Worm (Caenorhabditis elegans): Measurements from ENCODE around the gene srt-6.

DNA sequence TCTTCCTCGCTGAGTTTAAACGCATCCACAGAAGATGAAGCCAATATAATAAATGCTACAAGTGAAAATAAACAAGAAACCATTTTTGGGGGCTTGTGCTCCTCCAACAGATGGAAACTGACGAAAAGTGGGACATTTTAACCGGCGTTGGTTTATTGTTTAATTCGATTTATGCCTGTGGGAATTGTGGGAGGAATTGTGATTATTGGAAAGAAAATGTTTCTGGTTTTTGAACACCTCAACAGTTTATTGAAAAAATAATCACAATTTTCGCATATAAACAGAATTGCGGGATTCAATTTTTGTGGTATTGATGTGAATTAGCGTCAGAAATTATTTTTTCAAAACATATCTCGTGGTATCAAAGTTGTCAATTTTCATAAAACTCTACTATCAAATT is 45.6 kb upstream of the srt-6 start, which contains the start of gene try-8:
- TF ChIP-seq F13C5.2 (tag; optimal IDR thresholded peaks at IDR 0.05) (no peak), flt-1 (GFP tag; IDR thresholded peaks at IDR 0.05) (no peak), ama-1 (optimal IDR thresholded peaks at IDR 0.05) (no peak), ets-7 (tag; optimal IDR thresholded peaks at IDR 0.05) (no peak), scrt-1 (GFP tag; IDR thresholded peaks at IDR 0.05) (no peak), B0310.2 (tag; optimal IDR thresholded peaks at IDR 0.05) (no peak)

Measured in whole organism, early embryonic.